Worm (Caenorhabditis elegans) whole organism, L4 larva: ENCODE results near the gene cyn-1.
A peak's percentile ranks its signal among the peaks of the same experiment; 100 is the strongest.

Source experiments
- D1046.2 ChIP-seq: fragments of 200-800 bp; sonication (Bioruptor generic); IDR thresholded peaks from 2 replicates; pipeline ENCODE4 v1.3.6; 2022; ENCODE audit warnings: missing genetic modification characterization, missing compliant biosample characterization
- T26A8.4 ChIP-seq: fragments of 200-800 bp; sonication (Bioruptor generic); IDR thresholded peaks from 2 replicates; pipeline ENCODE4 v1.3.6; 2022; ENCODE audit warnings: missing genetic modification characterization, missing compliant biosample characterization
- Y5F2A.4 ChIP-seq: fragments of 200-800 bp; sonication (Bioruptor generic); optimal IDR thresholded peaks from 2 replicates; lab custom pipeline; 2018; ENCODE audit warnings: mild to moderate bottlenecking, missing genetic modification characterization, missing compliant biosample characterization
- ZK337.2 ChIP-seq: fragments of 200-800 bp; sonication (Bioruptor generic); IDR thresholded peaks from 2 replicates; pipeline ENCODE4 v1.3.6; 2022; ENCODE audit warnings: missing genetic modification reagents, missing genetic modification characterization, missing compliant biosample characterization
- aha-1 ChIP-seq: fragments of 150-350 bp; peaks from one replicate; lab custom pipeline; 2014; ENCODE audit warnings: missing biosample characterization, missing genetic modification characterization
- arid-1 ChIP-seq: fragments of 200-800 bp; sonication (Bioruptor generic); conservative IDR thresholded peaks from 2 replicates; pipeline ENCODE4 v1.3.6; 2022; ENCODE audit warnings: missing genetic modification reagents, missing genetic modification characterization, missing compliant biosample characterization
- ceh-32 ChIP-seq: sonication (generic microtip); optimal IDR thresholded peaks from 2 replicates; lab custom pipeline; 2016; ENCODE audit warnings: mild to moderate bottlenecking, missing genetic modification characterization, missing compliant biosample characterization; ENCODE audit not compliant: poor library complexity
- ceh-62 ChIP-seq: sonication (generic microtip); optimal IDR thresholded peaks from 2 replicates; lab custom pipeline; 2017; ENCODE audit warnings: missing biosample characterization, missing genetic modification characterization
- cey-2 ChIP-seq: sonication (generic microtip); optimal IDR thresholded peaks from 3 replicates; lab custom pipeline; 2017; ENCODE audit warnings: missing genetic modification characterization, mild to moderate bottlenecking, missing compliant biosample characterization, antibody characterized with exemption, borderline replicate concordance; ENCODE audit not compliant: insufficient read depth
- daf-8 ChIP-seq: fragments of 200-800 bp; sonication (Bioruptor generic); IDR thresholded peaks from 2 replicates; pipeline ENCODE4 v1.3.6; 2022; ENCODE audit warnings: missing genetic modification characterization, missing compliant biosample characterization
- dve-1 ChIP-seq: sonication (generic microtip); optimal IDR thresholded peaks from 2 replicates; lab custom pipeline; 2017; ENCODE audit warnings: antibody characterized with exemption, mild to moderate bottlenecking, missing genetic modification characterization, missing compliant biosample characterization; ENCODE audit not compliant: insufficient read depth
- hlh-11 ChIP-seq: fragments of 200-800 bp; sonication (Bioruptor generic); optimal IDR thresholded peaks from 2 replicates; lab custom pipeline; 2018; ENCODE audit warnings: mild to moderate bottlenecking, missing genetic modification characterization, missing compliant biosample characterization
- lin-13 ChIP-seq: fragments of 150-350 bp; optimal IDR thresholded peaks from 2 replicates; lab custom pipeline; 2014; ENCODE audit warnings: missing biosample characterization, missing genetic modification reagents, missing genetic modification characterization
- lin-15B ChIP-seq: fragments of 150-350 bp; sonication (generic microtip); optimal IDR thresholded peaks from 3 replicates; lab custom pipeline; 2014; ENCODE audit warnings: missing biosample characterization, missing genetic modification characterization
- lin-39 ChIP-seq: fragments of 150-350 bp; optimal IDR thresholded peaks from 2 replicates; lab custom pipeline; 2014; ENCODE audit warnings: missing biosample characterization, missing genetic modification reagents, missing genetic modification characterization
- lir-3 ChIP-seq: sonication (generic microtip); optimal IDR thresholded peaks from 2 replicates; lab custom pipeline; 2016; ENCODE audit warnings: mild to moderate bottlenecking, missing genetic modification characterization, missing compliant biosample characterization
- madf-9 ChIP-seq: fragments of 200-800 bp; sonication (Bioruptor generic); conservative IDR thresholded peaks from 2 replicates; pipeline ENCODE4 v1.3.6; 2022; ENCODE audit warnings: missing genetic modification reagents, missing genetic modification characterization, missing compliant biosample characterization
- mdl-1 ChIP-seq, 2 experiments: fragments of 150-350 bp in 1 of 2; sonication (generic microtip) in 1 of 2; optimal IDR thresholded peaks; 2 replicates each; lab custom pipeline; 2014 to 2017; ENCODE audit warnings: missing biosample characterization in 2 of 2, missing genetic modification characterization in 2 of 2
- mxl-2 ChIP-seq: fragments of 200-800 bp; sonication (Bioruptor generic); conservative IDR thresholded peaks from 2 replicates; pipeline ENCODE4 v1.3.6; 2022; ENCODE audit warnings: missing genetic modification reagents, missing genetic modification characterization, missing compliant biosample characterization
- mxl-3 ChIP-seq: fragments of 200-800 bp; sonication (Bioruptor generic); optimal IDR thresholded peaks from 2 replicates; lab custom pipeline; 2018; ENCODE audit warnings: mild to moderate bottlenecking, missing genetic modification characterization, missing compliant biosample characterization
- nhr-102 ChIP-seq: sonication (generic microtip); optimal IDR thresholded peaks from 2 replicates; lab custom pipeline; 2016; ENCODE audit warnings: mild to moderate bottlenecking, missing genetic modification characterization, moderate library complexity, missing compliant biosample characterization
- nhr-111 ChIP-seq: fragments of 200-800 bp; sonication (Bioruptor generic); optimal IDR thresholded peaks from 2 replicates; lab custom pipeline; 2018; ENCODE audit warnings: mild to moderate bottlenecking, missing genetic modification characterization, missing compliant biosample characterization
- nhr-237 ChIP-seq: sonication (generic microtip); optimal IDR thresholded peaks from 2 replicates; lab custom pipeline; 2017; ENCODE audit warnings: missing biosample characterization, missing genetic modification characterization
- nhr-25 ChIP-seq: sonication (generic microtip); optimal IDR thresholded peaks from 2 replicates; lab custom pipeline; 2017; ENCODE audit warnings: missing genetic modification characterization, mild to moderate bottlenecking, missing compliant biosample characterization, antibody characterized with exemption, moderate library complexity, borderline replicate concordance; ENCODE audit not compliant: insufficient read depth
- nhr-42 ChIP-seq: fragments of 200-800 bp; sonication (Bioruptor generic); IDR thresholded peaks from 2 replicates; pipeline ENCODE4 v1.3.6; 2022; ENCODE audit warnings: missing genetic modification characterization, missing compliant biosample characterization
- nhr-48 ChIP-seq: sonication (generic microtip); optimal IDR thresholded peaks from 2 replicates; lab custom pipeline; 2016; ENCODE audit warnings: mild to moderate bottlenecking, missing genetic modification characterization, missing compliant biosample characterization
- nhr-6 ChIP-seq: fragments of 150-350 bp; optimal IDR thresholded peaks from 2 replicates; lab custom pipeline; 2014; ENCODE audit warnings: missing biosample characterization, missing genetic modification characterization
- nhr-76 ChIP-seq: fragments of 150-350 bp; optimal IDR thresholded peaks from 2 replicates; lab custom pipeline; 2014; ENCODE audit warnings: missing biosample characterization, missing genetic modification characterization
- nhr-77 ChIP-seq: fragments of 150-350 bp; optimal IDR thresholded peaks from 2 replicates; lab custom pipeline; 2014; ENCODE audit warnings: missing biosample characterization, missing genetic modification characterization
- php-3 ChIP-seq: fragments of 200-800 bp; sonication (Bioruptor generic); IDR thresholded peaks from 2 replicates; pipeline ENCODE4 v1.3.6; 2022; ENCODE audit warnings: missing genetic modification reagents, missing genetic modification characterization, missing compliant biosample characterization
- rbr-2 ChIP-seq: sonication (generic microtip); optimal IDR thresholded peaks from 2 replicates; lab custom pipeline; 2016; ENCODE audit warnings: missing genotype, missing genetic modification characterization, missing compliant biosample characterization
- set-16 ChIP-seq: fragments of 200-800 bp; sonication (Bioruptor generic); IDR thresholded peaks from 2 replicates; pipeline ENCODE4 v1.3.6; 2022; ENCODE audit warnings: missing genetic modification reagents, missing genetic modification characterization, missing compliant biosample characterization
- snpc-1.2 ChIP-seq: fragments of 200-800 bp; sonication (Bioruptor generic); IDR thresholded peaks from 2 replicates; pipeline ENCODE4 v1.3.6; 2022; ENCODE audit warnings: missing genetic modification reagents, missing genetic modification characterization, missing compliant biosample characterization
- snpc-4 ChIP-seq: fragments of 150-350 bp; optimal IDR thresholded peaks from 2 replicates; lab custom pipeline; 2014; ENCODE audit warnings: missing biosample characterization, missing genetic modification characterization
- spr-1 ChIP-seq: sonication (generic microtip); optimal IDR thresholded peaks from 2 replicates; lab custom pipeline; 2016; ENCODE audit warnings: mild to moderate bottlenecking, missing genetic modification characterization, missing compliant biosample characterization
- spr-3 ChIP-seq: fragments of 200-800 bp; sonication (Bioruptor generic); optimal IDR thresholded peaks from 2 replicates; lab custom pipeline; 2018; ENCODE audit warnings: mild to moderate bottlenecking, missing genetic modification characterization, missing compliant biosample characterization
- unc-130 ChIP-seq: sonication (generic microtip); optimal IDR thresholded peaks from 2 replicates; lab custom pipeline; 2016; ENCODE audit warnings: missing genetic modification reagents, missing genetic modification characterization, missing compliant biosample characterization
- unc-39 ChIP-seq: sonication (generic microtip); optimal IDR thresholded peaks from 2 replicates; lab custom pipeline; 2017; ENCODE audit warnings: missing biosample characterization, missing genetic modification characterization
- unc-62 ChIP-seq, 3 experiments: fragments of 150-350 bp in 1 of 3; sonication (generic microtip); optimal IDR thresholded peaks in 2 of 3; peaks in 1 of 3; 1 replicate in 1 of 3; 2 replicates in 2 of 3; lab custom pipeline; 2014 to 2017; ENCODE audit warnings: missing biosample characterization in 3 of 3, missing genetic modification characterization in 3 of 3, missing genetic modification reagents in 3 of 3, missing genotype in 1 of 3
- zfp-2 ChIP-seq: sonication (generic microtip); optimal IDR thresholded peaks from 2 replicates; lab custom pipeline; 2016; ENCODE audit warnings: mild to moderate bottlenecking, missing genetic modification characterization, missing compliant biosample characterization
- zip-11 ChIP-seq: fragments of 200-800 bp; sonication (Bioruptor generic); IDR thresholded peaks from 2 replicates; pipeline ENCODE4 v1.3.6; 2022; ENCODE audit warnings: missing genetic modification characterization, missing compliant biosample characterization
- zip-2 ChIP-seq: fragments of 150-350 bp; optimal IDR thresholded peaks from 2 replicates; lab custom pipeline; 2014; ENCODE audit warnings: missing biosample characterization, missing genetic modification characterization
- ztf-11 ChIP-seq: fragments of 150-350 bp; optimal IDR thresholded peaks from 2 replicates; lab custom pipeline; 2014; ENCODE audit warnings: missing biosample characterization, missing genetic modification characterization

Gene cyn-1

ce11 chrV:14350949-14351348 is 4.9 kb upstream of the cyn-1 start (continued):
- peak; percentile 98 for TF ChIP-seq nhr-6 (tag; lab: Kevin White, UChicago)
- TF ChIP-seq cey-2 (tag; lab: Kevin White, UChicago), result no peak
- no peak for TF ChIP-seq Y5F2A.4 (GFP tag; lab: Kevin White, UChicago)
- no peak for TF ChIP-seq ceh-62 (tag; lab: Kevin White, UChicago)
- 0 out of 2 replicates have a peak, but pooled peaks have one; percentile 51 for TF ChIP-seq nhr-42 (GFP tag; lab: Robert Waterston, UW)
- TF ChIP-seq dve-1 (tag; lab: Kevin White, UChicago), result peak; percentile 56
- TF ChIP-seq nhr-76 (tag; lab: Kevin White, UChicago), result no peak
- peak; percentile 11 for TF ChIP-seq nhr-102 (tag; lab: Kevin White, UChicago)
- peak; percentile 4 for TF ChIP-seq nhr-25 (tag; lab: Kevin White, UChicago)
- no peak for TF ChIP-seq ceh-32 (tag; lab: Kevin White, UChicago)
- no peak for TF ChIP-seq zip-11
- TF ChIP-seq zfp-2, result peak; percentile 15
- peak; percentile 46 for TF ChIP-seq nhr-48
- peak; percentile 23 to 70 for TF ChIP-seq mdl-1 (tag; optimal IDR thresholded peaks at IDR 0.05; lab: Kevin White, UChicago)
- TF ChIP-seq snpc-4 (tag; lab: Kevin White, UChicago), result no peak
- TF ChIP-seq unc-39 (tag; lab: Kevin White, UChicago), result no peak
- TF ChIP-seq nhr-237 (tag; lab: Kevin White, UChicago), result no peak
- TF ChIP-seq nhr-111 (GFP tag; lab: Kevin White, UChicago), result no peak
- no peak for TF ChIP-seq unc-130 (GFP tag; lab: Kevin White, UChicago)
- TF ChIP-seq snpc-1.2, result no peak
- TF ChIP-seq spr-3 (GFP tag; lab: Kevin White, UChicago), result no peak
- TF ChIP-seq madf-9 (GFP tag; lab: Robert Waterston, UW), result 0 out of 2 replicates have a peak, but pooled peaks have one; percentile 38
- no peak for TF ChIP-seq ZK337.2
- peak; percentile 87 for TF ChIP-seq nhr-77 (tag; lab: Kevin White, UChicago)
- no peak for TF ChIP-seq daf-8 (GFP tag; lab: Robert Waterston, UW)
- peak; percentile 61; the same call in 1 of the 2 replicates for TF ChIP-seq D1046.2 (GFP tag; lab: Robert Waterston, UW)
- TF ChIP-seq rbr-2 (tag; lab: Kevin White, UChicago), result peak; percentile 86
- TF ChIP-seq zip-2 (tag; lab: Kevin White, UChicago), result no peak
- no peak for TF ChIP-seq mxl-2 (GFP tag; lab: Robert Waterston, UW)

DNA sequence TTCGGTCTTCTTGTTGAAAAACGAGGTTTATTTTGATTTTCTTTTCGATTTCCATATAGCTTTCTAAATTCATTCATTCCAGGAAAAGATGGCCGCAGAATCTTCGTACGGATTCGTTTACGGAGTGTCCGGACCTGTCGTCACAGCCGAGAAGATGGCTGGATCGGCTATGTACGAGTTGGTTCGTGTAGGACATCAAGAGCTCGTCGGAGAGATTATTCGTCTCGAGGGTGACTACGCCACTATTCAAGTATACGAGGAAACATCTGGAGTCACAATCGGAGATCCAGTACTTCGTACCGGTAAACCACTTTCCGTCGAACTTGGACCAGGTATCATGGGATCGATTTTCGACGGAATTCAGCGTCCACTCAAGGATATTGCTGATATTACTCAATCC is 4.2 kb upstream of the cyn-1 start, which contains the start of gene vha-13:
Gene vha-13 (plus strand): TSS at position 81 of the 400 bp plus-strand sequence.
- TF ChIP-seq unc-62 (GFP tag; optimal IDR thresholded peaks at IDR 0.05 in 1 of 2; lab: Kevin White, UChicago), result peak in 1 of 2 experiments; percentile 72
- TF ChIP-seq unc-62 (tag; optimal IDR thresholded peaks at IDR 0.05; lab: Kevin White, UChicago), result no peak
- TF ChIP-seq unc-130 (GFP tag; lab: Kevin White, UChicago), result no peak

DNA sequence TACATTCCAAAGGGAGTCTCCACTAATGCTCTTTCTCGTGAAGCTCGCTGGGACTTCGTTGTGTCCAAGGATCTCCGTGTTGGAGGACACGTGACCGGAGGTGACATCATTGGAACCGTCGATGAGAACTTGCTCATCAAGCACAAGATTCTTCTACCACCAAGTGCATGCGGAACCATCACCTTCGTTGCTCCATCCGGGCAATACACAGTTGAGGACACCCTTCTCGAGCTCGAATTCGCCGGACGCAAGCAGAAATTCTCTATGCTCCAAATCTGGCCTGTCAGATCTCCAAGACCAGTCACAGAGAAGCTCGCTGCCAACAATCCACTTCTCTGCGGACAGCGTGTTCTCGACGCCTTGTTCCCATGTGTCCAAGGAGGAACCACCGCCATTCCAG is 3.8 kb upstream of the cyn-1 start:
- no peak for TF ChIP-seq T26A8.4
- TF ChIP-seq spr-1 (tag; lab: Kevin White, UChicago), result no peak
- no peak for TF ChIP-seq daf-8 (GFP tag; lab: Robert Waterston, UW)
- TF ChIP-seq hlh-11, result no peak
- TF ChIP-seq lin-15B (tag; lab: Kevin White, UChicago), result no peak
- TF ChIP-seq set-16 (GFP tag; lab: Robert Waterston, UW), result peak; percentile 56
- TF ChIP-seq mxl-2 (GFP tag; lab: Robert Waterston, UW), result no peak
- TF ChIP-seq aha-1 (tag; lab: Kevin White, UChicago), result peak; percentile 81
- no peak for TF ChIP-seq lin-13 (GFP tag; lab: Kevin White, UChicago)
- no peak for TF ChIP-seq arid-1 (GFP tag; lab: Robert Waterston, UW)
- TF ChIP-seq snpc-4 (tag; lab: Kevin White, UChicago), result no peak
- peak; percentile 5 for TF ChIP-seq mxl-3 (GFP tag; lab: Kevin White, UChicago)
- TF ChIP-seq php-3 (GFP tag; lab: Robert Waterston, UW), result no peak
- no peak for TF ChIP-seq lir-3
- no peak for TF ChIP-seq ztf-11
- no peak for TF ChIP-seq D1046.2 (GFP tag; lab: Robert Waterston, UW)
- TF ChIP-seq unc-62 (GFP tag; optimal IDR thresholded peaks at IDR 0.05 in 1 of 2; lab: Kevin White, UChicago), result no peak
- TF ChIP-seq unc-62 (tag; optimal IDR thresholded peaks at IDR 0.05; lab: Kevin White, UChicago), result no peak
- no peak for TF ChIP-seq lin-39
- TF ChIP-seq zip-11, result no peak
- TF ChIP-seq, all 104 proteins: peak for 3
